Worm (Caenorhabditis elegans): ENCODE measurements around the gene dhs-26.

Gene dhs-26

ce11 chrX:3400387-3400786 lies 38.1 kb upstream of the dhs-26 start:
- TF ChIP-seq egl-27 (tag; optimal IDR thresholded peaks at IDR 0.05): no peak
- TF ChIP-seq lin-11 (tag; optimal IDR thresholded peaks at IDR 0.05): no peak
- no peak for TF ChIP-seq unc-62 (GFP tag; optimal IDR thresholded peaks at IDR 0.05)
- TF ChIP-seq nhr-12 (tag; optimal IDR thresholded peaks at IDR 0.05): no peak
- TF ChIP-seq alr-1 (tag; optimal IDR thresholded peaks at IDR 0.05): no peak
- no peak for TF ChIP-seq R02D3.7 (tag; optimal IDR thresholded peaks at IDR 0.05)
- TF ChIP-seq gmeb-1 (tag; optimal IDR thresholded peaks at IDR 0.05): no peak
- no peak for TF ChIP-seq peb-1 (tag; optimal IDR thresholded peaks at IDR 0.05)
- TF ChIP-seq nhr-23 (tag; optimal IDR thresholded peaks at IDR 0.05): no peak
- no peak for TF ChIP-seq unc-39 (tag; optimal IDR thresholded peaks at IDR 0.05)
- no peak for TF ChIP-seq nhr-237 (tag; optimal IDR thresholded peaks at IDR 0.05)
- no peak for TF ChIP-seq sma-9 (GFP tag; optimal IDR thresholded peaks at IDR 0.05)
- no peak for TF ChIP-seq sma-9 (tag; optimal IDR thresholded peaks at IDR 0.05)
- no peak for TF ChIP-seq unc-55 (GFP tag; optimal IDR thresholded peaks at IDR 0.05)
- no peak for TF ChIP-seq ztf-1 (GFP tag; conservative IDR thresholded peaks at IDR 0.05)
- no peak for TF ChIP-seq ZK546.5 (tag; optimal IDR thresholded peaks at IDR 0.05)
- no peak for TF ChIP-seq Y55F3AM.14 (GFP tag; optimal IDR thresholded peaks at IDR 0.05)
- TF ChIP-seq ceh-16 (tag; optimal IDR thresholded peaks at IDR 0.05): no peak
- no peak for TF ChIP-seq mdl-1 (tag; optimal IDR thresholded peaks at IDR 0.05)
- TF ChIP-seq lsy-2 (tag; optimal IDR thresholded peaks at IDR 0.05): no peak

ce11 chrX:3399917-3400316 lies 37.6 kb upstream of the dhs-26 start, which contains the start of gene cht-1:
cht-1 (minus strand) TSS chrX:3400017.
- TF ChIP-seq nhr-237 (tag; optimal IDR thresholded peaks at IDR 0.05) (no peak), alr-1 (tag; optimal IDR thresholded peaks at IDR 0.05) (no peak), snpc-4 (tag; optimal IDR thresholded peaks at IDR 0.05) (no peak), nhr-129 (tag; optimal IDR thresholded peaks at IDR 0.05) (no peak)

- TF ChIP-seq lin-11 (tag; optimal IDR thresholded peaks at IDR 0.05) (no peak), ztf-4 (tag; optimal IDR thresholded peaks at IDR 0.05) (no peak), nhr-129 (tag; optimal IDR thresholded peaks at IDR 0.05) (no peak), unc-55 (GFP tag; optimal IDR thresholded peaks at IDR 0.05) (no peak), F13H6.1 (tag; optimal IDR thresholded peaks at IDR 0.05) (no peak), elt-1 (tag; optimal IDR thresholded peaks at IDR 0.05) (peak; percentile 19)
These were observed 34.4 kb upstream of the dhs-26 start for ce11 chrX:3396735-3397134.

- no peak for TF ChIP-seq nhr-10 (tag; optimal IDR thresholded peaks at IDR 0.05)
- no peak for TF ChIP-seq lsy-2 (tag; optimal IDR thresholded peaks at IDR 0.05)
- TF ChIP-seq nhr-25 (tag; optimal IDR thresholded peaks at IDR 0.05): no peak
- no peak for TF ChIP-seq nhr-21 (tag; optimal IDR thresholded peaks at IDR 0.05)
- TF ChIP-seq alr-1 (tag; optimal IDR thresholded peaks at IDR 0.05): no peak
- no peak for TF ChIP-seq unc-39 (tag; optimal IDR thresholded peaks at IDR 0.05)
- TF ChIP-seq nhr-23 (tag; optimal IDR thresholded peaks at IDR 0.05): no peak
- no peak for TF ChIP-seq R02D3.7 (tag; optimal IDR thresholded peaks at IDR 0.05)
- TF ChIP-seq fos-1 (tag; optimal IDR thresholded peaks at IDR 0.05): no peak
- TF ChIP-seq C34F6.9 (tag; optimal IDR thresholded peaks at IDR 0.05): no peak
- TF ChIP-seq nhr-129 (tag; optimal IDR thresholded peaks at IDR 0.05): no peak
- no peak for TF ChIP-seq nhr-237 (tag; optimal IDR thresholded peaks at IDR 0.05)
These were observed 31.3 kb upstream of the dhs-26 start, which contains the start of gene slcf-2 for ce11 chrX:3393562-3393961. slcf-2 (plus strand) TSS chrX:3393862.

ce11 chrX:3385362-3385761 lies 23.1 kb upstream of the dhs-26 start, which contains the start of gene acp-1:
acp-1 (minus strand) TSS chrX:3385462.
- no peak for TF ChIP-seq sem-4 (tag; optimal IDR thresholded peaks at IDR 0.05)
- no peak for TF ChIP-seq fos-1 (tag; optimal IDR thresholded peaks at IDR 0.05)
- TF ChIP-seq nhr-6 (tag; optimal IDR thresholded peaks at IDR 0.05): no peak
- TF ChIP-seq ceh-82 (tag; optimal IDR thresholded peaks at IDR 0.05): no peak
- no peak for TF ChIP-seq lin-39 (tag; optimal IDR thresholded peaks at IDR 0.05)
- no peak for TF ChIP-seq dmd-4 (tag; optimal IDR thresholded peaks at IDR 0.05)
- TF ChIP-seq nhr-23 (tag; optimal IDR thresholded peaks at IDR 0.05): no peak
- TF ChIP-seq nhr-77 (tag; optimal IDR thresholded peaks at IDR 0.05): no peak

All from whole organism, L2 larva.